Worm (Caenorhabditis elegans) whole organism, L4/young adult: ENCODE data around the gene moa-1.

Experiments used
- W03F9.2 ChIP-seq: fragments of 150-350 bp; optimal IDR thresholded peaks from 2 replicates; lab custom pipeline; 2014; ENCODE audit warnings: missing biosample characterization, missing genetic modification characterization
- dao-5 ChIP-seq: sonication (generic microtip); optimal IDR thresholded peaks from 2 replicates; lab custom pipeline; 2016; ENCODE audit warnings: missing genotype, missing genetic modification characterization, moderate library complexity, missing compliant biosample characterization
- him-1 ChIP-seq: sonication (generic microtip); optimal IDR thresholded peaks from 2 replicates; lab custom pipeline; 2016; ENCODE audit warnings: missing genotype, missing genetic modification reagents, missing genetic modification characterization, missing compliant biosample characterization

DNA sequence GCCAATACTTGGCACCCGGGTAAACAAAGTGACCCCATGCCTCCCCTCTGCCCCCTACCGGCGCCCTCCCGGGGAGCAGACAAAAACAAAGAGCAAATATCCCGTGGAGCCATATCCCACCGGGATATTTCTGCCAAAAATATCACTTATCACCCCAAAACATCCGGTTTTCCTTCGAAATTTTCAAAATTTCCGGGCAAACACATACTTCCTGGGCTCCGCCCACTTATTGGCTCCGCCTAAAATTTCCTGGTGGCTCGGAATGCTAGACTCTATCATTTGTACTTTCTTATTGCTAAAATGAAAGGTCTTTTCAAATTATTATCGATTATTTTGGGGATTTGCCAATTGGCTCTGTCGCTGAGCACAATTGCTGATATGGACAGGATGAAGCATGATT, 36.0 kb upstream of the moa-1 start, which contains the start of gene Y39A3B.1:
- TF ChIP-seq W03F9.2 (tag; lab: Kevin White, UChicago), result no peak
- TF ChIP-seq dao-5, result no peak
- TF ChIP-seq him-1 (tag; lab: Kevin White, UChicago), result no peak
